Worm (Caenorhabditis elegans) whole organism, L1 larva: Measurements from ENCODE around the gene mlc-2.

Experiments
- C16A3.4 ChIP-seq: fragments of 150-350 bp; optimal IDR thresholded peaks from 2 replicates; lab custom pipeline; 2014; ENCODE audit warnings: missing biosample characterization, missing genetic modification characterization
- F16B12.6 ChIP-seq: fragments of 150-350 bp; optimal IDR thresholded peaks from 2 replicates; lab custom pipeline; 2014; ENCODE audit warnings: missing biosample characterization, missing genetic modification characterization
- aha-1 ChIP-seq: fragments of 150-350 bp; optimal IDR thresholded peaks from 2 replicates; lab custom pipeline; 2014; ENCODE audit warnings: missing biosample characterization, missing genetic modification characterization
- alr-1 ChIP-seq: fragments of 200-800 bp; sonication (Bioruptor generic); optimal IDR thresholded peaks from 2 replicates; lab custom pipeline; 2018; ENCODE audit warnings: borderline replicate concordance, mild to moderate bottlenecking, missing genetic modification characterization, missing compliant biosample characterization
- aly-2 ChIP-seq: fragments of 150-350 bp; optimal IDR thresholded peaks from 2 replicates; lab custom pipeline; 2014; ENCODE audit warnings: missing biosample characterization, missing genetic modification characterization
- blmp-1 ChIP-seq: fragments of 150-350 bp; optimal IDR thresholded peaks from 2 replicates; lab custom pipeline; 2014; ENCODE audit warnings: missing biosample characterization, missing genetic modification characterization
- ceh-8 ChIP-seq: fragments of 200-800 bp; sonication (Bioruptor generic); optimal IDR thresholded peaks from 2 replicates; lab custom pipeline; 2018; ENCODE audit warnings: mild to moderate bottlenecking, missing genetic modification characterization, moderate library complexity, missing compliant biosample characterization
- ceh-82 ChIP-seq, 3 experiments: fragments of 150-350 bp in 1 of 3; sonication (generic microtip) in 2 of 3; optimal IDR thresholded peaks; 2 replicates each; lab custom pipeline; 2014 to 2017; ENCODE audit warnings: missing biosample characterization in 3 of 3, missing genetic modification characterization in 3 of 3
- ceh-88 ChIP-seq: fragments of 200-800 bp; sonication (Bioruptor generic); IDR thresholded peaks from 2 replicates; pipeline ENCODE4 v1.3.6; 2022; ENCODE audit warnings: missing genetic modification characterization, missing compliant biosample characterization
- ces-1 ChIP-seq: fragments of 150-350 bp; optimal IDR thresholded peaks from 2 replicates; lab custom pipeline; 2014; ENCODE audit warnings: missing biosample characterization, missing genetic modification reagents, missing genetic modification characterization
- dpl-1 ChIP-seq, 3 experiments: fragments of 150-350 bp in 2 of 3; sonication (generic microtip) in 1 of 3; optimal IDR thresholded peaks; 2 replicates each; lab custom pipeline; 2014 to 2017; ENCODE audit warnings: missing biosample characterization in 3 of 3, missing genetic modification characterization in 3 of 3, missing genetic modification reagents in 3 of 3
- efl-3 ChIP-seq: fragments of 200-800 bp; sonication (Bioruptor generic); optimal IDR thresholded peaks from 2 replicates; lab custom pipeline; 2018; ENCODE audit warnings: mild to moderate bottlenecking, missing genetic modification characterization, missing compliant biosample characterization
- egl-13 ChIP-seq: sonication (generic microtip); optimal IDR thresholded peaks from 2 replicates; lab custom pipeline; 2016; ENCODE audit warnings: missing genotype, missing genetic modification reagents, missing genetic modification characterization, missing compliant biosample characterization
- egl-27 ChIP-seq, 2 experiments: fragments of 150-350 bp in 1 of 2; sonication (generic microtip); optimal IDR thresholded peaks; 3 replicates each; lab custom pipeline; 2017 to 2018; ENCODE audit warnings: missing biosample characterization in 2 of 2, missing genetic modification characterization in 2 of 2, missing genetic modification reagents in 2 of 2
- elt-2 ChIP-seq: sonication (generic microtip); optimal IDR thresholded peaks from 2 replicates; lab custom pipeline; 2016; ENCODE audit warnings: missing genetic modification characterization, mild to moderate bottlenecking, inconsistent platforms, missing compliant biosample characterization, missing genetic modification reagents
- elt-3 ChIP-seq, 6 experiments: fragments of 150-350 bp in 1 of 6; sonication (generic microtip); optimal IDR thresholded peaks; 2 replicates each; lab custom pipeline; 2017 to 2018; ENCODE audit warnings: missing biosample characterization in 6 of 6, missing genetic modification characterization in 6 of 6, inconsistent platforms in 1 of 6
- fkh-4 ChIP-seq: sonication (generic microtip); optimal IDR thresholded peaks from 2 replicates; lab custom pipeline; 2016; ENCODE audit warnings: missing compliant biosample characterization, missing genetic modification characterization, borderline replicate concordance
- fkh-8 ChIP-seq: sonication (generic microtip); optimal IDR thresholded peaks from 2 replicates; lab custom pipeline; 2016; ENCODE audit warnings: mild to moderate bottlenecking, missing genetic modification characterization, missing compliant biosample characterization
- fos-1 ChIP-seq: fragments of 150-350 bp; optimal IDR thresholded peaks from 2 replicates; lab custom pipeline; 2014; ENCODE audit warnings: missing biosample characterization, missing genetic modification characterization
- hlh-17 ChIP-seq: fragments of 200-800 bp; sonication (Bioruptor generic); optimal IDR thresholded peaks from 2 replicates; lab custom pipeline; 2018; ENCODE audit warnings: missing genetic modification characterization, mild to moderate bottlenecking, missing compliant biosample characterization, moderate library complexity, borderline replicate concordance
- hpl-2 ChIP-seq: fragments of 150-350 bp; optimal IDR thresholded peaks from 2 replicates; lab custom pipeline; 2014; ENCODE audit warnings: missing biosample characterization, missing genetic modification reagents, missing genetic modification characterization
- irx-1 ChIP-seq: sonication (generic microtip); optimal IDR thresholded peaks from 2 replicates; lab custom pipeline; 2016; ENCODE audit warnings: missing genetic modification characterization, missing compliant biosample characterization
- isw-1 ChIP-seq: fragments of 200-800 bp; sonication (Bioruptor generic); IDR thresholded peaks from 2 replicates; pipeline ENCODE4 v1.3.6; 2022; ENCODE audit warnings: missing genetic modification characterization, missing compliant biosample characterization
- lin-13 ChIP-seq: fragments of 150-350 bp; optimal IDR thresholded peaks from 2 replicates; lab custom pipeline; 2014; ENCODE audit warnings: missing biosample characterization, missing genetic modification reagents, missing genetic modification characterization
- lin-15B ChIP-seq: fragments of 150-350 bp; sonication (generic microtip); optimal IDR thresholded peaks from 3 replicates; lab custom pipeline; 2014; ENCODE audit warnings: missing biosample characterization, missing genetic modification characterization
- lin-35 ChIP-seq, 2 experiments: fragments of 150-350 bp; optimal IDR thresholded peaks; 2 replicates each; lab custom pipeline; 2014; ENCODE audit warnings: missing biosample characterization in 2 of 2, missing genetic modification characterization in 2 of 2, missing genetic modification reagents in 2 of 2
- lsy-2 ChIP-seq, 2 experiments: fragments of 150-350 bp; optimal IDR thresholded peaks; 2 replicates each; lab custom pipeline; 2014; ENCODE audit warnings: missing biosample characterization in 2 of 2, missing genetic modification characterization in 2 of 2
- mdl-1 ChIP-seq, 2 experiments: fragments of 150-350 bp; optimal IDR thresholded peaks; 2 replicates each; lab custom pipeline; 2014 to 2017; ENCODE audit warnings: missing biosample characterization in 2 of 2, missing genetic modification characterization in 2 of 2, inconsistent platforms in 1 of 2
- mep-1 ChIP-seq: fragments of 150-350 bp; optimal IDR thresholded peaks from 2 replicates; lab custom pipeline; 2014; ENCODE audit warnings: missing biosample characterization, missing genetic modification characterization
- nhr-11 ChIP-seq: fragments of 150-350 bp; optimal IDR thresholded peaks from 2 replicates; lab custom pipeline; 2014; ENCODE audit warnings: missing biosample characterization, missing genetic modification characterization
- nhr-12 ChIP-seq: sonication (generic microtip); optimal IDR thresholded peaks from 2 replicates; lab custom pipeline; 2017; ENCODE audit warnings: missing biosample characterization, missing genetic modification characterization
- nhr-20 ChIP-seq: sonication (generic microtip); optimal IDR thresholded peaks from 2 replicates; lab custom pipeline; 2016; ENCODE audit warnings: mild to moderate bottlenecking, missing genetic modification characterization, missing compliant biosample characterization
- nhr-237 ChIP-seq: fragments of 150-350 bp; optimal IDR thresholded peaks from 2 replicates; lab custom pipeline; 2014; ENCODE audit warnings: missing biosample characterization, missing genetic modification characterization
- nhr-28 ChIP-seq: fragments of 150-350 bp; optimal IDR thresholded peaks from 2 replicates; lab custom pipeline; 2014; ENCODE audit warnings: missing biosample characterization, missing genetic modification characterization
- nhr-47 ChIP-seq: sonication (generic microtip); optimal IDR thresholded peaks from 2 replicates; lab custom pipeline; 2016; ENCODE audit warnings: mild to moderate bottlenecking, missing genetic modification characterization, moderate library complexity, missing compliant biosample characterization
- nhr-71 ChIP-seq: sonication (generic microtip); optimal IDR thresholded peaks from 2 replicates; lab custom pipeline; 2016; ENCODE audit warnings: mild to moderate bottlenecking, missing genetic modification characterization, moderate library complexity, missing compliant biosample characterization
- nhr-84 ChIP-seq: sonication (generic microtip); optimal IDR thresholded peaks from 2 replicates; lab custom pipeline; 2017; ENCODE audit warnings: missing biosample characterization, missing genetic modification characterization
- nhr-85 ChIP-seq: sonication (generic microtip); peaks from one replicate; lab custom pipeline; 2016; ENCODE audit warnings: missing genetic modification characterization, inconsistent platforms, missing compliant biosample characterization
- nhr-90 ChIP-seq: sonication (generic microtip); optimal IDR thresholded peaks from 2 replicates; lab custom pipeline; 2016; ENCODE audit warnings: mild to moderate bottlenecking, missing genetic modification characterization, missing compliant biosample characterization; ENCODE audit not compliant: poor library complexity
- skn-1 ChIP-seq: fragments of 150-350 bp; optimal IDR thresholded peaks from 2 replicates; lab custom pipeline; 2014; ENCODE audit warnings: missing biosample characterization, missing genetic modification characterization
- snu-23 ChIP-seq: sonication (generic microtip); optimal IDR thresholded peaks from 2 replicates; lab custom pipeline; 2016; ENCODE audit warnings: missing genetic modification characterization, missing compliant biosample characterization
- sox-4 ChIP-seq: sonication (generic microtip); optimal IDR thresholded peaks from 2 replicates; lab custom pipeline; 2016; ENCODE audit warnings: missing genetic modification characterization, missing compliant biosample characterization
- sptf-1 ChIP-seq: fragments of 150-350 bp; optimal IDR thresholded peaks from 2 replicates; lab custom pipeline; 2014; ENCODE audit warnings: missing biosample characterization, missing genetic modification characterization
- sup-37 ChIP-seq: fragments of 200-800 bp; sonication (Bioruptor generic); optimal IDR thresholded peaks from 2 replicates; lab custom pipeline; 2018; ENCODE audit warnings: mild to moderate bottlenecking, missing genetic modification characterization, missing compliant biosample characterization
- tbx-2 ChIP-seq: sonication (generic microtip); optimal IDR thresholded peaks from 2 replicates; lab custom pipeline; 2016; ENCODE audit warnings: missing genetic modification characterization, missing compliant biosample characterization
- unc-30 ChIP-seq: sonication (generic microtip); optimal IDR thresholded peaks from 2 replicates; lab custom pipeline; 2017; ENCODE audit warnings: missing biosample characterization, missing genetic modification characterization
- unc-62 ChIP-seq: fragments of 150-350 bp; optimal IDR thresholded peaks from 2 replicates; lab custom pipeline; 2014; ENCODE audit warnings: missing biosample characterization, missing genetic modification reagents, missing genetic modification characterization
- unc-86 ChIP-seq: sonication (generic microtip); optimal IDR thresholded peaks from 2 replicates; lab custom pipeline; 2016; ENCODE audit warnings: missing genetic modification characterization, missing compliant biosample characterization
- unc-98 ChIP-seq: fragments of 200-800 bp; sonication (Bioruptor generic); IDR thresholded peaks from 2 replicates; pipeline ENCODE4 v1.3.6; 2022; ENCODE audit warnings: missing genetic modification characterization, missing compliant biosample characterization
- vab-15 ChIP-seq: sonication (generic microtip); optimal IDR thresholded peaks from 2 replicates; lab custom pipeline; 2017; ENCODE audit warnings: missing genotype, mild to moderate bottlenecking, missing genetic modification characterization, missing compliant biosample characterization
- zag-1 ChIP-seq: fragments of 150-350 bp; optimal IDR thresholded peaks from 2 replicates; lab custom pipeline; 2014; ENCODE audit warnings: missing biosample characterization, missing genetic modification characterization
- zip-4 ChIP-seq: fragments of 200-800 bp; sonication (Bioruptor generic); optimal IDR thresholded peaks from 2 replicates; lab custom pipeline; 2018; ENCODE audit warnings: mild to moderate bottlenecking, missing genetic modification characterization, moderate library complexity, missing compliant biosample characterization
- ztf-11 ChIP-seq, 2 experiments: sonication (generic microtip); optimal IDR thresholded peaks; 2 replicates each; lab custom pipeline; 2016 to 2017; ENCODE audit warnings: missing genetic modification characterization in 2 of 2, missing biosample characterization in 1 of 2, missing compliant biosample characterization in 1 of 2

mlc-2 gene

ce11 chrX:17421532-17422078, 34.8 kb downstream of the mlc-2 start, which contains the start of gene osm-11:
Gene osm-11 (minus strand): TSS chrX:17421582.
- no peak for TF ChIP-seq sptf-1
- TF ChIP-seq lsy-2 (tag; optimal IDR thresholded peaks at IDR 0.05; lab: Kevin White, UChicago): peak in 1 of 2 experiments; percentile 1
- TF ChIP-seq irx-1 (tag; lab: Kevin White, UChicago): no peak
- no peak for TF ChIP-seq aha-1 (tag; lab: Kevin White, UChicago)
- no peak for TF ChIP-seq C16A3.4 (tag; lab: Kevin White, UChicago)
- no peak for TF ChIP-seq nhr-11 (tag; lab: Kevin White, UChicago)
- peak; percentile 84 for TF ChIP-seq blmp-1 (tag; lab: Kevin White, UChicago)
- no peak for TF ChIP-seq unc-62 (GFP tag; lab: Kevin White, UChicago)
- TF ChIP-seq lin-35 (GFP tag; optimal IDR thresholded peaks at IDR 0.05; lab: Kevin White, UChicago): peak in 1 of 2 experiments; percentile 31
- no peak for TF ChIP-seq hlh-17 (GFP tag; lab: Kevin White, UChicago)
- no peak for TF ChIP-seq lin-13 (GFP tag; lab: Kevin White, UChicago)
- TF ChIP-seq F16B12.6 (tag; lab: Kevin White, UChicago): no peak
- no peak for TF ChIP-seq vab-15 (tag; lab: Kevin White, UChicago)
- no peak for TF ChIP-seq sup-37 (GFP tag; lab: Kevin White, UChicago)
- TF ChIP-seq fkh-8 (tag; lab: Kevin White, UChicago): no peak
- TF ChIP-seq hpl-2 (GFP tag; lab: Kevin White, UChicago): no peak
- TF ChIP-seq nhr-12 (tag; lab: Kevin White, UChicago): no peak
- TF ChIP-seq fkh-4: no peak
- TF ChIP-seq zag-1 (tag; lab: Kevin White, UChicago): no peak
- TF ChIP-seq isw-1 (GFP tag; lab: Robert Waterston, UW): no peak
- no peak for TF ChIP-seq unc-98 (GFP tag; lab: Robert Waterston, UW)
- peak in 1 of 3 experiments; percentile 1 for TF ChIP-seq dpl-1 (GFP tag; optimal IDR thresholded peaks at IDR 0.05; lab: Kevin White, UChicago)
- no peak for TF ChIP-seq efl-3
- TF ChIP-seq zip-4 (GFP tag; lab: Kevin White, UChicago): no peak
- no peak for TF ChIP-seq ces-1
- TF ChIP-seq nhr-84 (tag; lab: Kevin White, UChicago): no peak
- TF ChIP-seq tbx-2 (tag; lab: Kevin White, UChicago): peak; percentile 63
- peak in 1 of 2 experiments; percentile 20 for TF ChIP-seq egl-27 (tag; optimal IDR thresholded peaks at IDR 0.05; lab: Kevin White, UChicago)
- TF ChIP-seq aly-2 (tag; lab: Kevin White, UChicago): no peak
- no peak for TF ChIP-seq ceh-82 (tag; optimal IDR thresholded peaks at IDR 0.05; lab: Kevin White, UChicago)
- no peak for TF ChIP-seq ceh-8 (GFP tag; lab: Kevin White, UChicago)
- TF ChIP-seq ztf-11 (tag; optimal IDR thresholded peaks at IDR 0.05; lab: Kevin White, UChicago): no peak
- peak; percentile 13 for TF ChIP-seq skn-1 (tag; lab: Kevin White, UChicago)
- TF ChIP-seq mep-1 (tag; lab: Kevin White, UChicago): no peak
- TF ChIP-seq sox-4 (tag; lab: Kevin White, UChicago): no peak
- peak; percentile 52 for TF ChIP-seq snu-23
- TF ChIP-seq nhr-90 (tag; lab: Kevin White, UChicago): peak; percentile 62
- no peak for TF ChIP-seq fos-1 (tag; lab: Kevin White, UChicago)
- peak in 1 of 2 experiments; percentile 4 for TF ChIP-seq mdl-1 (tag; optimal IDR thresholded peaks at IDR 0.05; lab: Kevin White, UChicago)
- peak; percentile 98 for TF ChIP-seq nhr-85 (tag; lab: Kevin White, UChicago)
- no peak for TF ChIP-seq nhr-237 (tag; lab: Kevin White, UChicago)
- TF ChIP-seq egl-13 (tag; lab: Kevin White, UChicago): no peak
- TF ChIP-seq elt-3 (tag; optimal IDR thresholded peaks at IDR 0.05; lab: Kevin White, UChicago): peak in 5 of 6 experiments; percentile 21 to 65 (median 42)
- no peak for TF ChIP-seq lin-15B (tag; lab: Kevin White, UChicago)
- TF ChIP-seq unc-86 (tag; lab: Kevin White, UChicago): no peak
- TF ChIP-seq nhr-47 (tag; lab: Kevin White, UChicago): no peak
- TF ChIP-seq nhr-71 (tag; lab: Kevin White, UChicago): peak; percentile 80
- TF ChIP-seq elt-2 (tag; lab: Kevin White, UChicago): no peak
- no peak for TF ChIP-seq ceh-88 (GFP tag; lab: Robert Waterston, UW)
- TF ChIP-seq alr-1 (tag; lab: Kevin White, UChicago): no peak
- no peak for TF ChIP-seq unc-30
- no peak for TF ChIP-seq nhr-28 (tag; lab: Kevin White, UChicago)
- peak; percentile 69 for TF ChIP-seq nhr-20
